Fruit fly (Drosophila melanogaster): ENCODE data around the gene PICK1.

dm6 chr2L:12651040-12651439 is 43.8 kb upstream of the PICK1 start:
- no peak for TF ChIP-seq spab (GFP tag; optimal IDR thresholded peaks at IDR 0.05)
- no peak for TF ChIP-seq pdm3 (GFP tag; optimal IDR thresholded peaks at IDR 0.05)

All from whole organism, prepupa.